Worm (Caenorhabditis elegans): ENCODE data around the gene F22B7.1.

DNA sequence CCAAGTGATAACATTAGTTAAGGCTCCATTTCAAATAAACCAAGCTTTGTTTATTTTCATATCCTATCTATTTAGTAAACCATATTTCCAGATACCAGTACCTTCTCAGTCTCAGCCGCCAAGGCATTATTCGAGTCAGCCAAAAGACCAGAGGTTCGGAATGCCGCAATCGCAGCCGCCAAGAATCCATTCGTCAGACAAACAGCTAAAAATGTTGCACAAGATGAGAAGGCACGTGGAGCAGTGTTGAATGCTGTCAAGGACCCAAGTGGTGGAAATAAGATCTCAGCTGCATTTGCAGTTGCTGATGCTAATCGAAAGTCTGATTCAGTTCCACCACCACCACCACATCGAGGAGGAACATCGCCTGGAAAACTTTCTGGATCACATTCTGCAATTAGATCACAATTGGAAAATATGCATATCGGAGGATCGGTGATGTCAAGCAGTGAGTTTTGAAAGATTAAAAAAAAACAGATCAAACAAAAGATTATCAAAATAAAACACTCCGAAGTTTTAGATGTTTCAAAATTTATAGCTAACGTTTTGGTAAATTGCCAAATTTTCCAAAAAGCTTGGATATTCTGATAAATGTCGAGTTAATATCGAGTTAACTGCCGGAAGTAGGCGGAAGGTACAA, 32.2 kb downstream of the F22B7.1 start:
- TF ChIP-seq nhr-179 (tag; optimal IDR thresholded peaks at IDR 0.05) (no peak), dpff-1 (tag; optimal IDR thresholded peaks at IDR 0.05) (no peak), ekl-4 (GFP tag; IDR thresholded peaks at IDR 0.05) (no peak), nhr-90 (tag; optimal IDR thresholded peaks at IDR 0.05) (no peak), lir-1 (GFP tag; conservative IDR thresholded peaks at IDR 0.05) (no peak), nhr-120 (GFP tag; IDR thresholded peaks at IDR 0.05) (no peak), sptf-2 (GFP tag; optimal IDR thresholded peaks at IDR 0.05) (no peak), ama-1 (optimal IDR thresholded peaks at IDR 0.05) (no peak), ama-1 (GFP tag; optimal IDR thresholded peaks at IDR 0.05) (no peak), pha-4 (tag; optimal IDR thresholded peaks at IDR 0.05) (no peak)

Measured in whole organism, young adult.